Worm (Caenorhabditis elegans) whole organism, early embryonic: Measurements from ENCODE around the gene R52.4.

Source experiments
- B0310.2 ChIP-seq: sonication (generic microtip); optimal IDR thresholded peaks from 2 replicates; lab custom pipeline; 2016; ENCODE audit warnings: mild to moderate bottlenecking, missing genetic modification characterization, missing compliant biosample characterization
- F13C5.2 ChIP-seq: sonication (generic microtip); optimal IDR thresholded peaks from 2 replicates; lab custom pipeline; 2017; ENCODE audit warnings: mild to moderate bottlenecking, missing genetic modification characterization, inconsistent platforms, missing compliant biosample characterization
- aly-1 ChIP-seq: sonication (generic microtip); optimal IDR thresholded peaks from 2 replicates; lab custom pipeline; 2016; ENCODE audit warnings: missing genetic modification characterization, missing compliant biosample characterization
- ama-1 ChIP-seq: fragments of 150-350 bp; optimal IDR thresholded peaks from 2 replicates; lab custom pipeline; 2014
- ceh-13 ChIP-seq: fragments of 200-800 bp; sonication (Bioruptor generic); optimal IDR thresholded peaks from 2 replicates; lab custom pipeline; 2018; ENCODE audit warnings: mild to moderate bottlenecking, missing genetic modification characterization, missing compliant biosample characterization
- ceh-36 ChIP-seq: sonication (generic microtip); optimal IDR thresholded peaks from 2 replicates; lab custom pipeline; 2016; ENCODE audit warnings: missing genetic modification characterization, inconsistent platforms, missing compliant biosample characterization
- ets-7 ChIP-seq: sonication (generic microtip); optimal IDR thresholded peaks from 2 replicates; lab custom pipeline; 2016; ENCODE audit warnings: missing genotype, missing genetic modification characterization, missing compliant biosample characterization
- flt-1 ChIP-seq: fragments of 200-800 bp; sonication (Bioruptor generic); IDR thresholded peaks from 2 replicates; pipeline ENCODE4 v1.3.6; 2022; ENCODE audit warnings: missing genetic modification characterization, missing compliant biosample characterization
- hmbx-1 ChIP-seq: sonication (generic microtip); optimal IDR thresholded peaks from 2 replicates; lab custom pipeline; 2016; ENCODE audit warnings: mild to moderate bottlenecking, missing genetic modification characterization, missing compliant biosample characterization
- hmg-4 ChIP-seq: fragments of 200-800 bp; sonication (Bioruptor generic); optimal IDR thresholded peaks from 2 replicates; lab custom pipeline; 2018; ENCODE audit warnings: mild to moderate bottlenecking, missing genetic modification characterization, missing compliant biosample characterization
- hnd-1 ChIP-seq: sonication (generic microtip); optimal IDR thresholded peaks from 2 replicates; lab custom pipeline; 2016; ENCODE audit warnings: missing genetic modification characterization, missing compliant biosample characterization
- pes-1 ChIP-seq: fragments of 200-800 bp; sonication (Bioruptor generic); IDR thresholded peaks from 2 replicates; pipeline ENCODE4 v1.3.6; 2022; ENCODE audit warnings: missing genetic modification reagents, missing genetic modification characterization, missing compliant biosample characterization
- scrt-1 ChIP-seq: fragments of 200-800 bp; sonication (Bioruptor generic); IDR thresholded peaks from 2 replicates; pipeline ENCODE4 v1.3.6; 2022; ENCODE audit warnings: missing genetic modification characterization, missing compliant biosample characterization
- sea-1 ChIP-seq: fragments of 200-800 bp; sonication (Bioruptor generic); conservative IDR thresholded peaks from 2 replicates; pipeline ENCODE4 v1.3.6; 2022; ENCODE audit warnings: missing genetic modification characterization, missing compliant biosample characterization
- tbx-11 ChIP-seq: fragments of 200-800 bp; sonication (Bioruptor generic); IDR thresholded peaks from 2 replicates; pipeline ENCODE4 v1.3.6; 2022; ENCODE audit warnings: missing genetic modification characterization, missing compliant biosample characterization
- tbx-37 ChIP-seq: fragments of 200-800 bp; sonication (Bioruptor generic); conservative IDR thresholded peaks from 2 replicates; pipeline ENCODE4 v1.3.6; 2022; ENCODE audit warnings: missing genetic modification reagents, missing genetic modification characterization, missing compliant biosample characterization
- tra-4 ChIP-seq: sonication (generic microtip); optimal IDR thresholded peaks from 2 replicates; lab custom pipeline; 2017; ENCODE audit warnings: missing genetic modification characterization, missing compliant biosample characterization

R52.4 gene

ce11 chrII:2138901-2139300 is 30.7 kb upstream of the R52.4 start:
- TF ChIP-seq hmbx-1 (tag; lab: Kevin White, UChicago) (no peak), ceh-36 (tag; lab: Kevin White, UChicago) (no peak), tra-4 (no peak), aly-1 (tag; lab: Kevin White, UChicago) (no peak), hnd-1 (tag; lab: Kevin White, UChicago) (no peak), F13C5.2 (tag; lab: Kevin White, UChicago) (no peak), scrt-1 (GFP tag; lab: Robert Waterston, UW) (no peak), hmg-4 (no peak), tbx-11 (GFP tag; lab: Robert Waterston, UW) (no peak), B0310.2 (tag; lab: Kevin White, UChicago) (no peak), tbx-37 (GFP tag; lab: Robert Waterston, UW) (no peak), pes-1 (GFP tag; lab: Robert Waterston, UW) (no peak), ets-7 (no peak), flt-1 (no peak), ceh-13 (GFP tag; lab: Kevin White, UChicago) (no peak)

- TF ChIP-seq scrt-1 (GFP tag; lab: Robert Waterston, UW): no peak
- TF ChIP-seq flt-1: no peak
- TF ChIP-seq hnd-1 (tag; lab: Kevin White, UChicago): no peak
- no peak for TF ChIP-seq pes-1 (GFP tag; lab: Robert Waterston, UW)
- no peak for TF ChIP-seq aly-1 (tag; lab: Kevin White, UChicago)
- no peak for TF ChIP-seq ets-7
- no peak for TF ChIP-seq tra-4
- TF ChIP-seq hmbx-1 (tag; lab: Kevin White, UChicago): no peak
- TF ChIP-seq tbx-37 (GFP tag; lab: Robert Waterston, UW): no peak
- no peak for TF ChIP-seq ama-1 (lab: Kevin White, UChicago)
- no peak for TF ChIP-seq tbx-11 (GFP tag; lab: Robert Waterston, UW)
- TF ChIP-seq ceh-13 (GFP tag; lab: Kevin White, UChicago): no peak
- no peak for TF ChIP-seq B0310.2 (tag; lab: Kevin White, UChicago)
- no peak for TF ChIP-seq hmg-4
- TF ChIP-seq F13C5.2 (tag; lab: Kevin White, UChicago): no peak
- no peak for TF ChIP-seq ceh-36 (tag; lab: Kevin White, UChicago)
- TF ChIP-seq sea-1 (GFP tag; lab: Robert Waterston, UW): no peak
These were observed 29.0 kb upstream of the R52.4 start, which contains the start of gene C40A11.4 for ce11 chrII:2137235-2137634. Gene C40A11.4, plus strand, starts transcription at chrII:2137422.

ce11 chrII:2135604-2136003 is 27.4 kb upstream of the R52.4 start, which contains the start of gene hpo-7:
Gene hpo-7, minus strand, starts transcription at chrII:2135704.
- TF ChIP-seq hmg-4 (no peak), flt-1 (no peak), tbx-37 (GFP tag; lab: Robert Waterston, UW) (no peak), ceh-13 (GFP tag; lab: Kevin White, UChicago) (no peak), hmbx-1 (tag; lab: Kevin White, UChicago) (no peak), hnd-1 (tag; lab: Kevin White, UChicago) (no peak), aly-1 (tag; lab: Kevin White, UChicago) (no peak), tbx-11 (GFP tag; lab: Robert Waterston, UW) (no peak), tra-4 (no peak), B0310.2 (tag; lab: Kevin White, UChicago) (no peak), scrt-1 (GFP tag; lab: Robert Waterston, UW) (no peak), sea-1 (GFP tag; lab: Robert Waterston, UW) (no peak), pes-1 (GFP tag; lab: Robert Waterston, UW) (no peak), ama-1 (lab: Kevin White, UChicago) (no peak), F13C5.2 (tag; lab: Kevin White, UChicago) (no peak), ets-7 (no peak), ceh-36 (tag; lab: Kevin White, UChicago) (no peak)

- TF ChIP-seq ceh-13 (GFP tag; lab: Kevin White, UChicago) (no peak), hmg-4 (no peak), F13C5.2 (tag; lab: Kevin White, UChicago) (no peak), flt-1 (no peak), sea-1 (GFP tag; lab: Robert Waterston, UW) (no peak), ets-7 (no peak), aly-1 (tag; lab: Kevin White, UChicago) (no peak)
These were observed 22.6 kb upstream of the R52.4 start, which contains the start of gene sdz-28 for ce11 chrII:2130770-2131169. Gene sdz-28, plus strand, starts transcription at chrII:2131070.

ce11 chrII:2122762-2123161 is 14.6 kb upstream of the R52.4 start:
- TF ChIP-seq B0310.2 (tag; lab: Kevin White, UChicago) (no peak), tbx-37 (GFP tag; lab: Robert Waterston, UW) (no peak), hmg-4 (no peak), ama-1 (lab: Kevin White, UChicago) (no peak), tbx-11 (GFP tag; lab: Robert Waterston, UW) (no peak), hmbx-1 (tag; lab: Kevin White, UChicago) (no peak), F13C5.2 (tag; lab: Kevin White, UChicago) (no peak), scrt-1 (GFP tag; lab: Robert Waterston, UW) (no peak), ceh-36 (tag; lab: Kevin White, UChicago) (no peak), tra-4 (no peak), sea-1 (GFP tag; lab: Robert Waterston, UW) (no peak), ceh-13 (GFP tag; lab: Kevin White, UChicago) (no peak), flt-1 (no peak), ets-7 (no peak), hnd-1 (tag; lab: Kevin White, UChicago) (no peak), aly-1 (tag; lab: Kevin White, UChicago) (no peak), pes-1 (GFP tag; lab: Robert Waterston, UW) (no peak)

ce11 chrII:2122091-2122490 is 13.9 kb upstream of the R52.4 start, which contains the start of gene math-37:
Gene math-37, minus strand, starts transcription at chrII:2122191.
- TF ChIP-seq B0310.2 (tag; lab: Kevin White, UChicago) (no peak), ets-7 (no peak), tra-4 (no peak), F13C5.2 (tag; lab: Kevin White, UChicago) (no peak), flt-1 (no peak), ceh-36 (tag; lab: Kevin White, UChicago) (no peak), hmg-4 (no peak), tbx-37 (GFP tag; lab: Robert Waterston, UW) (no peak), scrt-1 (GFP tag; lab: Robert Waterston, UW) (no peak), ama-1 (lab: Kevin White, UChicago) (no peak), sea-1 (GFP tag; lab: Robert Waterston, UW) (no peak), ceh-13 (GFP tag; lab: Kevin White, UChicago) (no peak)
